Worm (Caenorhabditis elegans) whole organism, young adult: ENCODE measurements around the gene W07E11.1.

Experiments used
- B0035.1 ChIP-seq: sonication (generic microtip); optimal IDR thresholded peaks from 2 replicates; lab custom pipeline; 2016; ENCODE audit warnings: missing genetic modification characterization, mild to moderate bottlenecking, missing compliant biosample characterization, missing genotype, missing genetic modification reagents
- B0261.1 ChIP-seq: sonication (generic microtip); optimal IDR thresholded peaks from 2 replicates; lab custom pipeline; 2016; ENCODE audit warnings: mild to moderate bottlenecking, missing genetic modification characterization, moderate library complexity, missing compliant biosample characterization
- B0336.3 ChIP-seq: fragments of 200-800 bp; sonication (Bioruptor generic); IDR thresholded peaks from 2 replicates; pipeline ENCODE4 v1.3.6; 2022; ENCODE audit warnings: missing genetic modification characterization, missing compliant biosample characterization
- C17E4.6 ChIP-seq: fragments of 200-800 bp; sonication (Bioruptor generic); IDR thresholded peaks from 2 replicates; pipeline ENCODE4 v1.3.6; 2022; ENCODE audit warnings: missing genetic modification reagents, missing genetic modification characterization, missing compliant biosample characterization
- F23B12.7 ChIP-seq: sonication (generic microtip); optimal IDR thresholded peaks from 2 replicates; lab custom pipeline; 2017; ENCODE audit warnings: missing genetic modification characterization, mild to moderate bottlenecking, missing compliant biosample characterization, antibody characterized with exemption, moderate library complexity; ENCODE audit not compliant: insufficient read depth
- F37B4.10 ChIP-seq: fragments of 200-800 bp; sonication (Bioruptor generic); IDR thresholded peaks from 2 replicates; pipeline ENCODE4 v1.3.6; 2022; ENCODE audit warnings: missing genetic modification characterization, missing compliant biosample characterization
- F49E8.2 ChIP-seq: sonication (generic microtip); optimal IDR thresholded peaks from 3 replicates; lab custom pipeline; 2017; ENCODE audit warnings: missing genetic modification characterization, mild to moderate bottlenecking, missing compliant biosample characterization, antibody characterized with exemption, moderate library complexity; ENCODE audit not compliant: insufficient read depth
- F57A8.1 ChIP-seq: fragments of 200-800 bp; sonication (Bioruptor generic); optimal IDR thresholded peaks from 2 replicates; lab custom pipeline; 2018; ENCODE audit warnings: mild to moderate bottlenecking, missing genetic modification characterization, moderate library complexity, missing compliant biosample characterization
- K11D2.4 ChIP-seq: fragments of 200-800 bp; sonication (Bioruptor generic); IDR thresholded peaks from 2 replicates; pipeline ENCODE4 v1.3.6; 2022; ENCODE audit warnings: missing genetic modification reagents, missing genetic modification characterization, missing compliant biosample characterization
- T26A5.8 ChIP-seq: sonication (generic microtip); optimal IDR thresholded peaks from 2 replicates; lab custom pipeline; 2016; ENCODE audit warnings: missing genetic modification characterization, missing compliant biosample characterization
- Y53F4B.3 ChIP-seq: fragments of 200-800 bp; sonication (Bioruptor generic); IDR thresholded peaks from 2 replicates; pipeline ENCODE4 v1.3.6; 2022; ENCODE audit warnings: missing genetic modification reagents, missing genetic modification characterization, missing compliant biosample characterization
- Y67H2A.10 ChIP-seq: fragments of 200-800 bp; sonication (Bioruptor generic); conservative IDR thresholded peaks from 2 replicates; pipeline ENCODE4 v1.3.6; 2022; ENCODE audit warnings: missing genetic modification reagents, missing genetic modification characterization, missing compliant biosample characterization
- aptf-3 ChIP-seq: fragments of 200-800 bp; sonication (Bioruptor generic); IDR thresholded peaks from 2 replicates; pipeline ENCODE4 v1.3.6; 2022; ENCODE audit warnings: missing genetic modification characterization, missing compliant biosample characterization
- atf-7 ChIP-seq: sonication (generic microtip); optimal IDR thresholded peaks from 2 replicates; lab custom pipeline; 2017; ENCODE audit warnings: mild to moderate bottlenecking, missing genetic modification characterization, missing compliant biosample characterization
- athp-1 ChIP-seq: sonication (generic microtip); optimal IDR thresholded peaks from 2 replicates; lab custom pipeline; 2017; ENCODE audit warnings: mild to moderate bottlenecking, missing genetic modification characterization, missing compliant biosample characterization
- attf-6 ChIP-seq: fragments of 200-800 bp; sonication (Bioruptor generic); IDR thresholded peaks from 2 replicates; pipeline ENCODE4 v1.3.6; 2022; ENCODE audit warnings: missing genetic modification reagents, missing genetic modification characterization, missing compliant biosample characterization
- cebp-1 ChIP-seq, 2 experiments: fragments of 200-800 bp in 1 of 2; sonication (Bioruptor generic) in 1 of 2; sonication (generic microtip) in 1 of 2; IDR thresholded peaks in 1 of 2; optimal IDR thresholded peaks in 1 of 2; 2 replicates each; pipeline versions ENCODE4 v1.3.6 to Lab custom; 2017 to 2022; ENCODE audit warnings: missing compliant biosample characterization in 2 of 2, missing genetic modification characterization in 2 of 2, mild to moderate bottlenecking in 1 of 2, missing genetic modification reagents in 1 of 2, moderate library complexity in 1 of 2
- ceh-100 ChIP-seq: fragments of 200-800 bp; sonication (Bioruptor generic); IDR thresholded peaks from 2 replicates; pipeline ENCODE4 v1.3.6; 2022; ENCODE audit warnings: missing genetic modification reagents, missing genetic modification characterization, missing compliant biosample characterization
- ceh-40 ChIP-seq: fragments of 200-800 bp; sonication (Bioruptor generic); IDR thresholded peaks from 2 replicates; pipeline ENCODE4 v1.3.6; 2022; ENCODE audit warnings: missing genetic modification characterization, missing compliant biosample characterization
- chd-7 ChIP-seq: sonication (generic microtip); optimal IDR thresholded peaks from 2 replicates; lab custom pipeline; 2016; ENCODE audit warnings: mild to moderate bottlenecking, missing genetic modification characterization, moderate library complexity, missing compliant biosample characterization
- die-1 ChIP-seq: sonication (generic microtip); optimal IDR thresholded peaks from 2 replicates; lab custom pipeline; 2016; ENCODE audit warnings: missing genotype, mild to moderate bottlenecking, missing genetic modification characterization, missing compliant biosample characterization
- dox-1 ChIP-seq: fragments of 200-800 bp; sonication (Bioruptor generic); IDR thresholded peaks from 2 replicates; pipeline ENCODE4 v1.3.6; 2022; ENCODE audit warnings: missing genetic modification reagents, missing genetic modification characterization, missing compliant biosample characterization
- ekl-4 ChIP-seq: fragments of 200-800 bp; sonication (Bioruptor generic); IDR thresholded peaks from 2 replicates; pipeline ENCODE4 v1.3.6; 2022; ENCODE audit warnings: missing genetic modification reagents, missing genetic modification characterization, missing compliant biosample characterization
- fkh-3 ChIP-seq: sonication (generic microtip); optimal IDR thresholded peaks from 2 replicates; lab custom pipeline; 2016; ENCODE audit warnings: mild to moderate bottlenecking, missing genetic modification characterization, missing compliant biosample characterization
- hlh-12 ChIP-seq: sonication (generic microtip); optimal IDR thresholded peaks from 2 replicates; lab custom pipeline; 2016; ENCODE audit warnings: missing genetic modification characterization, missing compliant biosample characterization
- hmg-1.2 ChIP-seq: fragments of 200-800 bp; sonication (Bioruptor generic); IDR thresholded peaks from 2 replicates; pipeline ENCODE4 v1.3.6; 2022; ENCODE audit warnings: missing genetic modification reagents, missing genetic modification characterization, missing compliant biosample characterization
- hrde-1 ChIP-seq: sonication (generic microtip); optimal IDR thresholded peaks from 2 replicates; lab custom pipeline; 2016; ENCODE audit warnings: missing genetic modification characterization, mild to moderate bottlenecking, missing compliant biosample characterization, moderate library complexity, missing genotype, missing genetic modification reagents, borderline replicate concordance
- lag-1 ChIP-seq: fragments of 200-800 bp; sonication (Bioruptor generic); IDR thresholded peaks from 2 replicates; pipeline ENCODE4 v1.3.6; 2022; ENCODE audit warnings: missing genetic modification reagents, missing genetic modification characterization, missing compliant biosample characterization
- let-526 ChIP-seq: fragments of 200-800 bp; sonication (Bioruptor generic); IDR thresholded peaks from 2 replicates; pipeline ENCODE4 v1.3.6; 2022; ENCODE audit warnings: missing genetic modification reagents, missing genetic modification characterization, missing compliant biosample characterization
- lin-26 ChIP-seq: fragments of 200-800 bp; sonication (Bioruptor generic); IDR thresholded peaks from 2 replicates; pipeline ENCODE4 v1.3.6; 2022; ENCODE audit warnings: missing genetic modification reagents, missing genetic modification characterization, missing compliant biosample characterization
- lin-35 ChIP-seq, 3 experiments: fragments of 150-350 bp in 2 of 3; sonication (generic microtip) in 1 of 3; optimal IDR thresholded peaks; 2 replicates each; lab custom pipeline; 2014 to 2018; ENCODE audit warnings: missing biosample characterization in 3 of 3, missing genetic modification characterization in 3 of 3, missing genetic modification reagents in 3 of 3
- madf-10 ChIP-seq: sonication (generic microtip); optimal IDR thresholded peaks from 2 replicates; lab custom pipeline; 2016; ENCODE audit warnings: mild to moderate bottlenecking, missing genetic modification characterization, missing compliant biosample characterization
- mcd-1 ChIP-seq: fragments of 200-800 bp; sonication (Bioruptor generic); IDR thresholded peaks from 2 replicates; pipeline ENCODE4 v1.3.6; 2022; ENCODE audit warnings: missing genetic modification reagents, missing genetic modification characterization, missing compliant biosample characterization
- mel-28 ChIP-seq: sonication (generic microtip); optimal IDR thresholded peaks from 2 replicates; lab custom pipeline; 2016; ENCODE audit warnings: borderline replicate concordance, mild to moderate bottlenecking, missing genetic modification characterization, missing compliant biosample characterization
- mxl-1 ChIP-seq: sonication (generic microtip); optimal IDR thresholded peaks from 2 replicates; lab custom pipeline; 2016; ENCODE audit warnings: missing genetic modification characterization, missing compliant biosample characterization
- nfya-1 ChIP-seq: sonication (generic microtip); optimal IDR thresholded peaks from 2 replicates; lab custom pipeline; 2017; ENCODE audit warnings: antibody characterized with exemption, missing compliant biosample characterization, missing genetic modification characterization, borderline replicate concordance; ENCODE audit not compliant: insufficient read depth
- nhr-80 ChIP-seq: sonication (generic microtip); optimal IDR thresholded peaks from 2 replicates; lab custom pipeline; 2016; ENCODE audit warnings: missing genetic modification characterization, missing compliant biosample characterization
- pha-4 ChIP-seq: fragments of 150-350 bp; sonication (generic microtip); optimal IDR thresholded peaks from 2 replicates; lab custom pipeline; 2014; ENCODE audit warnings: missing biosample characterization, missing genetic modification reagents, missing genetic modification characterization
- rcor-1 ChIP-seq: fragments of 200-800 bp; sonication (Bioruptor generic); IDR thresholded peaks from 2 replicates; pipeline ENCODE4 v1.3.6; 2022; ENCODE audit warnings: missing genetic modification reagents, missing genetic modification characterization, missing compliant biosample characterization
- rpc-1 ChIP-seq, 2 experiments: fragments of 150-350 bp in 1 of 2; sonication (generic microtip) in 1 of 2; optimal IDR thresholded peaks; 2 replicates each; lab custom pipeline; 2014 to 2018; ENCODE audit warnings: missing biosample characterization in 1 of 2, missing genetic modification characterization in 1 of 2, missing genetic modification reagents in 1 of 2, missing genotype in 1 of 2
- sea-2 ChIP-seq: fragments of 200-800 bp; sonication (Bioruptor generic); IDR thresholded peaks from 2 replicates; pipeline ENCODE4 v1.3.6; 2022; ENCODE audit warnings: missing genetic modification characterization, missing compliant biosample characterization
- snpc-1.3 ChIP-seq: sonication (generic microtip); optimal IDR thresholded peaks from 2 replicates; lab custom pipeline; 2017; ENCODE audit warnings: missing genetic modification characterization, mild to moderate bottlenecking, missing compliant biosample characterization, antibody characterized with exemption, moderate library complexity, missing genotype, missing genetic modification reagents; ENCODE audit not compliant: insufficient read depth
- snpc-3.4 ChIP-seq: sonication (generic microtip); optimal IDR thresholded peaks from 2 replicates; lab custom pipeline; 2017; ENCODE audit warnings: missing genetic modification characterization, mild to moderate bottlenecking, missing compliant biosample characterization, antibody characterized with exemption, moderate library complexity, missing genotype, missing genetic modification reagents
- unc-130 ChIP-seq: sonication (generic microtip); optimal IDR thresholded peaks from 2 replicates; lab custom pipeline; 2016; ENCODE audit warnings: missing genetic modification reagents, missing genetic modification characterization, missing compliant biosample characterization
- ztf-22 ChIP-seq: fragments of 200-800 bp; sonication (Bioruptor generic); optimal IDR thresholded peaks from 2 replicates; lab custom pipeline; 2018; ENCODE audit warnings: mild to moderate bottlenecking, missing genetic modification characterization, moderate library complexity, missing compliant biosample characterization
- ztf-25 ChIP-seq: fragments of 200-800 bp; sonication (Bioruptor generic); IDR thresholded peaks from 2 replicates; pipeline ENCODE4 v1.3.6; 2022; ENCODE audit warnings: missing genetic modification reagents, missing genetic modification characterization, missing compliant biosample characterization
- ztf-3 ChIP-seq: fragments of 200-800 bp; sonication (Bioruptor generic); optimal IDR thresholded peaks from 2 replicates; lab custom pipeline; 2018; ENCODE audit warnings: mild to moderate bottlenecking, missing genetic modification characterization, missing compliant biosample characterization
- ztf-6 ChIP-seq: fragments of 200-800 bp; sonication (Bioruptor generic); IDR thresholded peaks from 2 replicates; pipeline ENCODE4 v1.3.6; 2022; ENCODE audit warnings: missing genetic modification reagents, missing genetic modification characterization, missing compliant biosample characterization

Gene W07E11.1

DNA sequence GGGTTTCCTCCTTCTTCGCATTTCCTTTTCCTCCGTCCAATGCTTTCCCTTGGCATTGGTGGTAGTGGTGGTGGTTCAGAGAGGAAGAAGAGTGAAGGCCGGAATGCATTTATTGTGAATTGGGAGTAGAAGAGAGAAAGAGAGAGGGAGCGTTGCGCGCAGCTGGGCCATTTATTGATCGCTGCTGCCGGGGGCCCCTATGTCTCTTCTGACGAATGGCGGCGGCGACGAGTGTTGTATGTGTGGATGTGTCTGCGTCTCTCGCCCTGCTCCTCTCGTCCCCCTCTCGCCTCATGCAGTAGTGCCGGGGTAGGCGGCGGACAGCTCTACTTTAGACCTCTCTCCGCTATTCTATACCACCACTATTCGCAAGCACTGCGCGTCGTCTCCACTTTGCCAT is 62.2 kb downstream of the W07E11.1 start, which contains the start of gene unc-115 (continued):
- TF ChIP-seq C17E4.6 (GFP tag; lab: Robert Waterston, UW) = no peak
- TF ChIP-seq ztf-3 = no peak
- TF ChIP-seq cebp-1 (GFP tag; IDR thresholded peaks at IDR 0.05; lab: Robert Waterston, UW) = no peak
- TF ChIP-seq cebp-1 (tag; optimal IDR thresholded peaks at IDR 0.05; lab: Kevin White, UChicago) = peak; percentile 81
- TF ChIP-seq T26A5.8 = no peak
- no peak for TF ChIP-seq F49E8.2 (tag; lab: Kevin White, UChicago)
- TF ChIP-seq die-1 (tag; lab: Kevin White, UChicago) = peak; percentile 61
- peak; percentile 64 for TF ChIP-seq nhr-80 (tag; lab: Kevin White, UChicago)
- peak; percentile 77 for TF ChIP-seq hmg-1.2
- no peak for TF ChIP-seq nfya-1 (tag; lab: Kevin White, UChicago)
- TF ChIP-seq lag-1 (GFP tag; lab: Robert Waterston, UW) = no peak
- TF ChIP-seq snpc-3.4 = no peak
- no peak for TF ChIP-seq hrde-1 (tag; lab: Kevin White, UChicago)
- TF ChIP-seq sea-2 (GFP tag; lab: Robert Waterston, UW) = no peak
- no peak for TF ChIP-seq attf-6 (GFP tag; lab: Robert Waterston, UW)
- TF ChIP-seq dox-1 (GFP tag; lab: Robert Waterston, UW) = peak; percentile 81; the same call in 1 of the 2 replicates
- TF ChIP-seq mxl-1 (tag; lab: Kevin White, UChicago) = no peak
- TF ChIP-seq pha-4 = no peak
- TF ChIP-seq snpc-1.3 (tag; lab: Kevin White, UChicago) = no peak
- TF ChIP-seq mel-28 (tag; lab: Kevin White, UChicago) = no peak
- TF ChIP-seq ztf-6 = no peak
- peak; percentile 31 for TF ChIP-seq chd-7
- no peak for TF ChIP-seq hlh-12 (tag; lab: Kevin White, UChicago)
- peak; percentile 72 for TF ChIP-seq ekl-4
- no peak for TF ChIP-seq unc-130 (GFP tag; lab: Kevin White, UChicago)
- peak in 1 of 3 experiments; percentile 27 for TF ChIP-seq lin-35 (GFP tag; optimal IDR thresholded peaks at IDR 0.05; lab: Kevin White, UChicago)
- no peak for TF ChIP-seq F37B4.10 (GFP tag; lab: Robert Waterston, UW)
- peak; percentile 65 for TF ChIP-seq rcor-1
- peak; percentile 63; the same call in 1 of the 2 replicates for TF ChIP-seq K11D2.4
- TF ChIP-seq F23B12.7 (tag; lab: Kevin White, UChicago) = peak; percentile 10
- 0 out of 2 replicates have a peak, but pooled peaks have one; percentile 7 for TF ChIP-seq lin-26
- TF ChIP-seq ztf-25 = no peak
- no peak for TF ChIP-seq let-526 (GFP tag; lab: Robert Waterston, UW)
- TF ChIP-seq mcd-1 = peak; percentile 58
- peak; percentile 66 for TF ChIP-seq B0336.3 (GFP tag; lab: Robert Waterston, UW)
- no peak for TF ChIP-seq fkh-3 (tag; lab: Kevin White, UChicago)
- no peak for TF ChIP-seq Y53F4B.3 (GFP tag; lab: Robert Waterston, UW)
- TF ChIP-seq madf-10 (tag; lab: Kevin White, UChicago) = peak; percentile 23
- TF ChIP-seq athp-1 (tag; lab: Kevin White, UChicago) = peak; percentile 55
- TF ChIP-seq F57A8.1 = no peak
- TF ChIP-seq ceh-40 = no peak
- TF ChIP-seq B0261.1 = peak; percentile 30
- TF ChIP-seq rpc-1 (optimal IDR thresholded peaks at IDR 0.05; lab: Kevin White, UChicago) = no peak
- no peak for TF ChIP-seq rpc-1 (tag; optimal IDR thresholded peaks at IDR 0.05; lab: Kevin White, UChicago)
- TF ChIP-seq Y67H2A.10 (GFP tag; lab: Robert Waterston, UW) = no peak
- no peak for TF ChIP-seq ceh-100 (GFP tag; lab: Robert Waterston, UW)
- TF ChIP-seq B0035.1 (tag; lab: Kevin White, UChicago) = no peak
- TF ChIP-seq atf-7 (tag; lab: Kevin White, UChicago) = peak; percentile 49
- TF ChIP-seq aptf-3 (GFP tag; lab: Robert Waterston, UW) = no peak
- no peak for TF ChIP-seq ztf-22 (GFP tag; lab: Kevin White, UChicago)
